Worm (Caenorhabditis elegans) whole organism, L4/young adult: ENCODE data around the gene fbxc-53.

Experiments
- dao-5 ChIP-seq: sonication (generic microtip); optimal IDR thresholded peaks from 2 replicates; lab custom pipeline; 2016; ENCODE audit warnings: missing genotype, missing genetic modification characterization, moderate library complexity, missing compliant biosample characterization
- him-1 ChIP-seq: sonication (generic microtip); optimal IDR thresholded peaks from 2 replicates; lab custom pipeline; 2016; ENCODE audit warnings: missing genotype, missing genetic modification reagents, missing genetic modification characterization, missing compliant biosample characterization

- TF ChIP-seq him-1 (tag; lab: Kevin White, UChicago) (no peak), dao-5 (no peak)
These were observed 16.9 kb downstream of the fbxc-53 start, which contains the start of gene C46E10.8 for ce11 chrII:3727996-3728395.
